Fruit fly (Drosophila melanogaster): ENCODE data around the gene CG13843.

CG13843 gene

DNA sequence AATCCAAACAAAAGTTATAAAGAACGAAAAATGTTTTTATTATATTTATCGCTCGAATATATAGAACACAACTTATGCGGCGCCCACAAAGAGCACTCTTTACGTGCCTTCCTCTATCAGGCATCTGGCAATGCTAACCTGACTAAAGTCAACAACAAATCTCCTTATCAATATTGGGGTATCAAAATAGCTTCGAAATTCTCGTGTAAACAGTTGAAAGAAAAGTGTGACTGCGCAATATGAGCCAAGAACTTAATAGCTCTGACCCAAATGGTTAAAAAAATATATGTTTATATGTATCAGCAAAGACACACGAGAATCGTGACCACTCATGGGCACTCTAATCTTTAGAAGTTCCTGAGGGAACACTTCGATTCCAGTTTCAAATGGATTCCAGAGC lies 21.9 kb downstream of the CG13843 start:
- no peak for TF ChIP-seq Hr96 (GFP tag; optimal IDR thresholded peaks at IDR 0.05)

DNA sequence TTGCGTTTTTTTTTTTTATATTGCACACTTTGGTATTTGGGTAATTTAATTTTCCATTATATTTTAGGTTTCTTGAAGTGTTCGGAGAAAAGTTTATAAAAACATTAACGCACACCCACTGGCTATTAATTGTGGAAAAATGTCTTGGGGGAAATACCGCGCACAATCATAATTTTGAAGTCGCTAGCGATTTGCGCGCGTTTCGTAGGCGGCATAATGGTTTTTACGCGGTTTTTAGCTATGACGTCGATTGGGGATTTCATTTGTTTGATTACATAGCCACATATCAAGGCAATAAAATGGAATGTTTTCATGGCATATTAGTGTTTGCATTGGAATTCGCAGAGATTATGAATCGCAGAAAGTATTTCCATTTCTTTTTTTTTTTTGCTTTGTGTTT lies 22.9 kb downstream of the CG13843 start:
- TF ChIP-seq CG5204 (GFP tag; optimal IDR thresholded peaks at IDR 0.05) (no peak), cnc (optimal IDR thresholded peaks at IDR 0.05) (no peak), Hr96 (GFP tag; optimal IDR thresholded peaks at IDR 0.05) (no peak), Clk (GFP tag; optimal IDR thresholded peaks at IDR 0.05) (no peak), Mnt (GFP tag; optimal IDR thresholded peaks at IDR 0.05) (no peak), cic (GFP tag; optimal IDR thresholded peaks at IDR 0.05) (no peak), tj (GFP tag; optimal IDR thresholded peaks at IDR 0.05) (no peak)

DNA sequence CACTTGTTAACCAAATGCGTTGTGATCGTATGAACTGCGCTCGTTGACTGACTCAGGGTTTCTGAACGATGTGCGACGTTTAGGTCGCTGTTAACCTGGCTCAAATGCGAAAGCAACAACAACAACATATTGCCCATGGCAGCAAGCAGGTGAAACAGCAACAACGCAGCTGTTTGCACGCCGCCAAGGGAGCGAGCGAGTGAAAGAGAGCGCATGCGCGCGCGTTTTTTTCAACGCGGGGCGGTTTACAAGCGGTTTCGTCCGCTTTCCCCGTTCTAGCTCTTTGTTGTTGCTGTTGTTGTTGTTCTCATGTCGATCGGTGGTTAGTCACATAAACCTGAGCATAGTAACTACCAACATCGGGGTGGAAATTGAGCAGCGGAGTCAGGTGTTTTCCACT lies 23.7 kb downstream of the CG13843 start:
- TF ChIP-seq CG12768 (GFP tag; optimal IDR thresholded peaks at IDR 0.05) (no peak), tj (GFP tag; optimal IDR thresholded peaks at IDR 0.05) (peak; percentile 46), Mnt (GFP tag; optimal IDR thresholded peaks at IDR 0.05) (no peak), CG7101 (tag; optimal IDR thresholded peaks at IDR 0.05) (no peak), cnc (optimal IDR thresholded peaks at IDR 0.05) (no peak), pad (GFP tag; optimal IDR thresholded peaks at IDR 0.05) (no peak), CG5204 (GFP tag; optimal IDR thresholded peaks at IDR 0.05) (no peak), Clk (GFP tag; optimal IDR thresholded peaks at IDR 0.05) (no peak), Crg-1 (GFP tag; optimal IDR thresholded peaks at IDR 0.05) (no peak)

DNA sequence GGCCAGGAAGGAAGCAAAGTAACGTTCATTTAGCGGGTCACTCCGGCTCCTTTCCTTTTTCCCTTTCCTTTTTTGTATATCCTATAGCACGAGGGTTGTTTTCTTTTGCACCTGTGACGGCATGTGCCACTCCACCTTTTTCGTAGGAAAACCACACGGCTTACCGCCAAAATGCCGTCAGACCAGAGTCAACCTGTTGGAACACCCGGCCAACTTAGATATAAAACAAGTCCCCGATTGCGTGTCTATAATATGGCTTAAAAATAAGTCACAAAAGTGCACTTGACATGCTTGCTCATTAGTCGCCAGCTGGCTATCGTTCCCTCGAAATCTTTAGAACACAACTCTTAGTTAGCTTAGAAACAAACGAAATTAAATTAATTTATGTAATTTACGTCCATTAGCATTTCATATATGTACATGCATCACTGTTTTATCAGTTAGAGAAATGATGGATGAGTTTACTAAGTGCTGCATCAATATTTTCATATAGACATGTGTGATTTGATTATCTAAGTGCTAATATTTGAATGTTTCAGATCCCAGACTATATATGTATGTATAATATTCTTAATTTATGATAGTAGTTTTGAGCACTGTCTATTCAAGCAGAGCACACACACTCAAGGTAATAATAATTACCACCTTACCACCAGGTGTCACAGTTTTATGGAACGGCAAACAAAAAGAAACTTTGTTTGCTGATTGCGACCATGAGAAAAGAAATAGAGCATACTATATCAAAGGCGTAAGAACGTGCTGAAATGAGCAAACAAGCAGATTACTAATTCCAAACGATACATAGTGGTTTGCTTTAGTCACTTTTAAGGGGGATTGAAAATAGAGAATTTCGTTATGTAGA lies 25.5 kb downstream of the CG13843 start:
- TF ChIP-seq CG33017 (tag; optimal IDR thresholded peaks at IDR 0.05) (no peak), Clk (GFP tag; optimal IDR thresholded peaks at IDR 0.05) (no peak), toe (GFP tag; optimal IDR thresholded peaks at IDR 0.05) (no peak), CG7101 (tag; optimal IDR thresholded peaks at IDR 0.05) (no peak), ovo (GFP tag; optimal IDR thresholded peaks at IDR 0.05) (no peak), CG1620 (GFP tag; optimal IDR thresholded peaks at IDR 0.05) (no peak), CG5204 (GFP tag; optimal IDR thresholded peaks at IDR 0.05) (no peak), kay (GFP tag; ENCODE audit: borderline replicate concordance) (no peak), CG11617 (GFP tag; optimal IDR thresholded peaks at IDR 0.05) (no peak), CG12768 (GFP tag; optimal IDR thresholded peaks at IDR 0.05) (no peak), CG7045 (GFP tag; optimal IDR thresholded peaks at IDR 0.05) (no peak), cic (GFP tag; optimal IDR thresholded peaks at IDR 0.05) (no peak), pad (GFP tag; optimal IDR thresholded peaks at IDR 0.05) (no peak), cnc (optimal IDR thresholded peaks at IDR 0.05) (no peak), Hr96 (GFP tag; optimal IDR thresholded peaks at IDR 0.05) (no peak), Mnt (GFP tag; optimal IDR thresholded peaks at IDR 0.05) (no peak), tj (GFP tag; optimal IDR thresholded peaks at IDR 0.05) (no peak)

DNA sequence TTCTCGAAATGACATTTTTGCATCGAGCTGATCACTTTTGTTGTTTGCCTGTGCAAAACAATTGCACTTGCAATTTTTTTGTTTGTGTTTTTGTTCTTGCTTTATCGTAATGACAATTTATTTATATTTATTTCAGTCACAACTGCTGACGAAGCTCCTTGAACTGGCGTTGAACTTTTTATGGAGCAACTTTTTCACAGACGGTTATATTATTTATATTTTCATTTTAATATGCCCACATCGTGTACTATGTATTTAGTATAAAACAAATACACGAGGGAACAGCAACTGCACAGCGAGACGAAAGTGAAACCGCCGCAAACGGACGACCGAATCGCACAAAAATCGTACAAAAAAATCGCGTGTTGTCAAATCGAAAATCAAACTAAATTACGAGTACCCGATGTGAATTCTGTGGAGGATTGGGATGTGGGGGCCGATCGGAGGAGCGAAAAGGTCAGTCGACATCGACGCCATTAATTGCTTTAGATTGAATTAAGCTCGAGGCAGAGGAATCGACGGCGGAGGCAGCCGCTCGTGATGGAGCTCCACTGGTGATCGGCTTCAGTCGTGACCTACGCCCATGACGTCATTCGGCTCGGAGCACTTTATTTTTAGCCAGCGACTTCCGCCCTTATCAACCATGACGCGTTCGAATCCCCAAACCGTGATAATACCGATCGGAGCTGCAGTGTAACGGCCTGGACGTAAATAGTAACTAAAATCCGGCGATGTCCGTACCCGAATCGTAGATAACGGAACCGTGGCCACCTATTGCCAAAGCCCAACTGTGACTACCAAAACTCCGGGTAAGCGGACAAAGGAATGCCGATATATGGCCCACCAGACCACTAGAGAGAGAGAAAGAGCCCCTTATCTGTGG lies 26.6 kb downstream of the CG13843 start:
- no peak for TF ChIP-seq CG1620 (GFP tag; optimal IDR thresholded peaks at IDR 0.05)
- no peak for TF ChIP-seq Hr96 (GFP tag; optimal IDR thresholded peaks at IDR 0.05)
- no peak for TF ChIP-seq CG14711 (tag; optimal IDR thresholded peaks at IDR 0.05)
- TF ChIP-seq ovo (GFP tag; optimal IDR thresholded peaks at IDR 0.05) = no peak
- TF ChIP-seq CG12768 (GFP tag; optimal IDR thresholded peaks at IDR 0.05) = no peak
- TF ChIP-seq tj (GFP tag; optimal IDR thresholded peaks at IDR 0.05) = peak; percentile 83
- TF ChIP-seq CG33017 (tag; optimal IDR thresholded peaks at IDR 0.05) = no peak
- TF ChIP-seq Clk (GFP tag; optimal IDR thresholded peaks at IDR 0.05) = no peak
- no peak for TF ChIP-seq kay (GFP tag; ENCODE audit: borderline replicate concordance)
- no peak for TF ChIP-seq CG7101 (tag; optimal IDR thresholded peaks at IDR 0.05)
- TF ChIP-seq cic (GFP tag; optimal IDR thresholded peaks at IDR 0.05) = peak; percentile 39
- TF ChIP-seq CG5204 (GFP tag; optimal IDR thresholded peaks at IDR 0.05) = no peak
- TF ChIP-seq cnc (optimal IDR thresholded peaks at IDR 0.05) = no peak
- no peak for TF ChIP-seq CG7045 (GFP tag; optimal IDR thresholded peaks at IDR 0.05)
- TF ChIP-seq CG11617 (GFP tag; optimal IDR thresholded peaks at IDR 0.05) = no peak
- no peak for TF ChIP-seq bab1 (GFP tag; optimal IDR thresholded peaks at IDR 0.05)

DNA sequence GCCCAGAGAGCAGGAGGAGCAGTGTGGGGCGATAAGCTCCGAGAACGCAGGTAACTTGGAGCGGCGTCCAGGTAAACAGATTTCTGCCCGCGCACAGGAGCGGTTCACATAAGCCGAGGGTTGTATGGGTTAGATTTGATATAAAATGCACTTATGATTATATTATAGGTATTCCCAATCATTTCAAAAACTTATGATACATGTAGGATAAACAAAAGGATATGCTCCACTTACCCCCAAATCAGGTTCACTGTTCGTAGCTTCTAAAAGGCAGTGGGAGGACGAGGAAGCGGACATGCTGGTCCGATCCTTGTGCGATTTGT lies 27.2 kb downstream of the CG13843 start:
- TF ChIP-seq CG14711 (tag; optimal IDR thresholded peaks at IDR 0.05) = no peak
- no peak for TF ChIP-seq CG33017 (tag; optimal IDR thresholded peaks at IDR 0.05)
- TF ChIP-seq toe (GFP tag; optimal IDR thresholded peaks at IDR 0.05) = no peak
- no peak for TF ChIP-seq cic (GFP tag; optimal IDR thresholded peaks at IDR 0.05)
- TF ChIP-seq Clk (GFP tag; optimal IDR thresholded peaks at IDR 0.05) = no peak
- TF ChIP-seq CG1620 (GFP tag; optimal IDR thresholded peaks at IDR 0.05) = no peak
- TF ChIP-seq CG7101 (tag; optimal IDR thresholded peaks at IDR 0.05) = no peak
- TF ChIP-seq bab1 (GFP tag; optimal IDR thresholded peaks at IDR 0.05) = no peak
- TF ChIP-seq Crg-1 (GFP tag; optimal IDR thresholded peaks at IDR 0.05) = no peak
- TF ChIP-seq Mnt (GFP tag; optimal IDR thresholded peaks at IDR 0.05) = no peak
- no peak for TF ChIP-seq kay (GFP tag; ENCODE audit: borderline replicate concordance)
- no peak for TF ChIP-seq pad (GFP tag; optimal IDR thresholded peaks at IDR 0.05)
- TF ChIP-seq CG11617 (GFP tag; optimal IDR thresholded peaks at IDR 0.05) = no peak
- no peak for TF ChIP-seq Hr96 (GFP tag; optimal IDR thresholded peaks at IDR 0.05)
- no peak for TF ChIP-seq tj (GFP tag; optimal IDR thresholded peaks at IDR 0.05)
- no peak for TF ChIP-seq CG7045 (GFP tag; optimal IDR thresholded peaks at IDR 0.05)
